Worm (Caenorhabditis elegans): ENCODE measurements around the gene B0348.10.

B0348.10 gene

ce11 chrV:43070-43469 lies 34.5 kb upstream of the B0348.10 start:
- TF ChIP-seq vab-7 (GFP tag; IDR thresholded peaks at IDR 0.05) (no peak), ceh-28 (tag; optimal IDR thresholded peaks at IDR 0.05) (peak; percentile 94)

ce11 chrV:37729-38128 lies 29.2 kb upstream of the B0348.10 start:
- TF ChIP-seq php-3 (GFP tag; IDR thresholded peaks at IDR 0.05) (no peak), set-16 (GFP tag; IDR thresholded peaks at IDR 0.05) (peak; percentile 67; the same call in 1 of the 2 replicates)

ce11 chrV:29823-30222 lies 21.3 kb upstream of the B0348.10 start:
- TF ChIP-seq egl-43 (GFP tag; IDR thresholded peaks at IDR 0.05) (peak; percentile 60; the same call in 1 of the 2 replicates), lin-39 (tag; optimal IDR thresholded peaks at IDR 0.05) (no peak), set-16 (GFP tag; IDR thresholded peaks at IDR 0.05) (peak; percentile 73), ceh-32 (tag; optimal IDR thresholded peaks at IDR 0.05; ENCODE audit: poor library complexity) (no peak), unc-130 (GFP tag; optimal IDR thresholded peaks at IDR 0.05) (no peak)

- TF ChIP-seq set-16 (GFP tag; IDR thresholded peaks at IDR 0.05): peak; percentile 74
- TF ChIP-seq lim-7 (GFP tag; IDR thresholded peaks at IDR 0.05): 0 out of 2 replicates have a peak, but pooled peaks have one; percentile 12
- TF ChIP-seq Y48G9A.11 (GFP tag; IDR thresholded peaks at IDR 0.05): peak; percentile 36; the same call in 1 of the 2 replicates
- TF ChIP-seq ZK546.5 (tag; optimal IDR thresholded peaks at IDR 0.05): no peak
- TF ChIP-seq dmd-8 (GFP tag; IDR thresholded peaks at IDR 0.05): 0 out of 2 replicates have a peak, but pooled peaks have one; percentile 12
- no peak for TF ChIP-seq duxl-1 (tag; optimal IDR thresholded peaks at IDR 0.05; ENCODE audit: poor library complexity)
Measured at ce11 chrV:28270-28669, 19.7 kb upstream of the B0348.10 start.

- TF ChIP-seq ztf-11 (tag; optimal IDR thresholded peaks at IDR 0.05) (no peak), lin-1 (GFP tag; IDR thresholded peaks at IDR 0.05) (no peak), T20F7.1 (GFP tag; optimal IDR thresholded peaks at IDR 0.05) (no peak), dmd-8 (GFP tag; IDR thresholded peaks at IDR 0.05) (no peak), lsy-2 (tag; optimal IDR thresholded peaks at IDR 0.05) (no peak), snpc-1.2 (GFP tag; IDR thresholded peaks at IDR 0.05) (no peak), daf-8 (GFP tag; IDR thresholded peaks at IDR 0.05) (no peak), nhr-77 (tag; optimal IDR thresholded peaks at IDR 0.05) (no peak), F10B5.3 (tag; optimal IDR thresholded peaks at IDR 0.05) (no peak), nhr-41 (GFP tag; IDR thresholded peaks at IDR 0.05) (no peak), spr-3 (GFP tag; optimal IDR thresholded peaks at IDR 0.05) (no peak), snpc-4 (tag; optimal IDR thresholded peaks at IDR 0.05) (no peak), nhr-11 (tag; optimal IDR thresholded peaks at IDR 0.05) (no peak), Y5F2A.4 (GFP tag; optimal IDR thresholded peaks at IDR 0.05) (no peak), lin-15B (tag; optimal IDR thresholded peaks at IDR 0.05) (no peak), ceh-32 (tag; optimal IDR thresholded peaks at IDR 0.05; ENCODE audit: poor library complexity) (no peak), mdl-1 (tag; optimal IDR thresholded peaks at IDR 0.05) (no peak)
Measured at ce11 chrV:27604-28003, 19.1 kb upstream of the B0348.10 start.

ce11 chrV:24181-24580 lies 15.6 kb upstream of the B0348.10 start:
- TF ChIP-seq ceh-82 (tag; optimal IDR thresholded peaks at IDR 0.05): no peak
- peak; percentile 8 for TF ChIP-seq R02D3.7 (tag; optimal IDR thresholded peaks at IDR 0.05)
- TF ChIP-seq fkh-10 (GFP tag; optimal IDR thresholded peaks at IDR 0.05): no peak
- no peak for TF ChIP-seq ztf-7 (tag; optimal IDR thresholded peaks at IDR 0.05)
- no peak for TF ChIP-seq F26F4.8 (GFP tag; conservative IDR thresholded peaks at IDR 0.05)
- 0 out of 2 replicates have a peak, but pooled peaks have one; percentile 28 for TF ChIP-seq lin-38 (GFP tag; IDR thresholded peaks at IDR 0.05)
- TF ChIP-seq nhr-10 (tag; optimal IDR thresholded peaks at IDR 0.05): no peak
- TF ChIP-seq aha-1 (tag): no peak

Data from whole organism, L4 larva.